Worm (Caenorhabditis elegans) whole organism, L4 larva: ENCODE results near the gene F37C12.18.

Source experiments
- D1046.2 ChIP-seq: fragments of 200-800 bp; sonication (Bioruptor generic); IDR thresholded peaks from 2 replicates; pipeline ENCODE4 v1.3.6; 2022; ENCODE audit warnings: missing genetic modification characterization, missing compliant biosample characterization
- F26F4.8 ChIP-seq: fragments of 200-800 bp; sonication (Bioruptor generic); conservative IDR thresholded peaks from 2 replicates; pipeline ENCODE4 v1.3.6; 2022; ENCODE audit warnings: missing genetic modification characterization, missing compliant biosample characterization
- F37D6.2 ChIP-seq: sonication (generic microtip); optimal IDR thresholded peaks from 2 replicates; lab custom pipeline; 2016; ENCODE audit warnings: mild to moderate bottlenecking, missing genetic modification characterization, missing compliant biosample characterization
- T20F7.1 ChIP-seq: fragments of 200-800 bp; sonication (Bioruptor generic); optimal IDR thresholded peaks from 2 replicates; lab custom pipeline; 2018; ENCODE audit warnings: mild to moderate bottlenecking, missing genetic modification characterization, missing compliant biosample characterization
- Y105C5A.15 ChIP-seq: fragments of 200-800 bp; sonication (Bioruptor generic); IDR thresholded peaks from 2 replicates; pipeline ENCODE4 v1.3.6; 2022; ENCODE audit warnings: missing genetic modification characterization, missing compliant biosample characterization
- aly-2 ChIP-seq: sonication (generic microtip); optimal IDR thresholded peaks from 2 replicates; lab custom pipeline; 2018; ENCODE audit warnings: missing biosample characterization, missing genetic modification characterization
- ama-1 ChIP-seq: fragments of 150-350 bp; optimal IDR thresholded peaks from 2 replicates; lab custom pipeline; 2014; ENCODE audit warnings: inconsistent platforms, mixed read lengths
- arid-1 ChIP-seq: fragments of 200-800 bp; sonication (Bioruptor generic); conservative IDR thresholded peaks from 2 replicates; pipeline ENCODE4 v1.3.6; 2022; ENCODE audit warnings: missing genetic modification reagents, missing genetic modification characterization, missing compliant biosample characterization
- attf-4 ChIP-seq: sonication (generic microtip); optimal IDR thresholded peaks from 3 replicates; lab custom pipeline; 2017; ENCODE audit warnings: missing biosample characterization, missing genetic modification characterization
- ceh-32 ChIP-seq: sonication (generic microtip); optimal IDR thresholded peaks from 2 replicates; lab custom pipeline; 2016; ENCODE audit warnings: mild to moderate bottlenecking, missing genetic modification characterization, missing compliant biosample characterization; ENCODE audit not compliant: poor library complexity
- ceh-62 ChIP-seq: sonication (generic microtip); optimal IDR thresholded peaks from 2 replicates; lab custom pipeline; 2017; ENCODE audit warnings: missing biosample characterization, missing genetic modification characterization
- ces-1 ChIP-seq: fragments of 150-350 bp; sonication (generic microtip); optimal IDR thresholded peaks from 4 replicates; lab custom pipeline; 2014; ENCODE audit warnings: missing biosample characterization, missing genetic modification reagents, missing genetic modification characterization
- cey-2 ChIP-seq: sonication (generic microtip); optimal IDR thresholded peaks from 3 replicates; lab custom pipeline; 2017; ENCODE audit warnings: missing genetic modification characterization, mild to moderate bottlenecking, missing compliant biosample characterization, antibody characterized with exemption, borderline replicate concordance; ENCODE audit not compliant: insufficient read depth
- daf-16 ChIP-seq, 3 experiments: sonication (generic microtip); optimal IDR thresholded peaks; 2 replicates each; lab custom pipeline; 2016 to 2017; ENCODE audit warnings: missing genetic modification characterization in 3 of 3, missing genetic modification reagents in 3 of 3, mild to moderate bottlenecking in 2 of 3, missing compliant biosample characterization in 2 of 3, missing biosample characterization in 1 of 3, moderate library complexity in 1 of 3
- dmd-6 ChIP-seq: fragments of 200-800 bp; sonication (Bioruptor generic); IDR thresholded peaks from 2 replicates; pipeline ENCODE4 v1.3.6; 2022; ENCODE audit warnings: missing genetic modification reagents, missing genetic modification characterization, missing compliant biosample characterization
- dmd-8 ChIP-seq: fragments of 200-800 bp; sonication (Bioruptor generic); IDR thresholded peaks from 2 replicates; pipeline ENCODE4 v1.3.6; 2022; ENCODE audit warnings: missing genetic modification characterization, missing compliant biosample characterization
- dpl-1 ChIP-seq: fragments of 150-350 bp; optimal IDR thresholded peaks from 2 replicates; lab custom pipeline; 2014; ENCODE audit warnings: missing biosample characterization, missing genetic modification reagents, missing genetic modification characterization
- duxl-1 ChIP-seq: sonication (generic microtip); optimal IDR thresholded peaks from 2 replicates; lab custom pipeline; 2016; ENCODE audit warnings: mild to moderate bottlenecking, missing genetic modification characterization, moderate library complexity, missing compliant biosample characterization; ENCODE audit not compliant: poor library complexity
- egl-43 ChIP-seq: fragments of 200-800 bp; sonication (Bioruptor generic); IDR thresholded peaks from 2 replicates; pipeline ENCODE4 v1.3.6; 2022; ENCODE audit warnings: missing genetic modification reagents, missing genetic modification characterization, missing compliant biosample characterization
- fkh-10 ChIP-seq: fragments of 150-350 bp; optimal IDR thresholded peaks from 2 replicates; lab custom pipeline; 2014; ENCODE audit warnings: missing biosample characterization, missing genetic modification reagents, missing genetic modification characterization
- fos-1 ChIP-seq: fragments of 150-350 bp; optimal IDR thresholded peaks from 2 replicates; lab custom pipeline; 2014; ENCODE audit warnings: missing biosample characterization, missing genetic modification characterization
- hlh-11 ChIP-seq: fragments of 200-800 bp; sonication (Bioruptor generic); optimal IDR thresholded peaks from 2 replicates; lab custom pipeline; 2018; ENCODE audit warnings: mild to moderate bottlenecking, missing genetic modification characterization, missing compliant biosample characterization
- hlh-30 ChIP-seq: sonication (generic microtip); optimal IDR thresholded peaks from 2 replicates; lab custom pipeline; 2017; ENCODE audit warnings: antibody characterized with exemption, mild to moderate bottlenecking, missing genetic modification characterization, missing compliant biosample characterization; ENCODE audit not compliant: insufficient read depth
- hmg-1.1 ChIP-seq: fragments of 200-800 bp; sonication (Bioruptor generic); IDR thresholded peaks from 2 replicates; pipeline ENCODE4 v1.3.6; 2022; ENCODE audit warnings: missing genetic modification reagents, missing genetic modification characterization, missing compliant biosample characterization
- lin-15B ChIP-seq: fragments of 150-350 bp; sonication (generic microtip); optimal IDR thresholded peaks from 3 replicates; lab custom pipeline; 2014; ENCODE audit warnings: missing biosample characterization, missing genetic modification characterization
- lin-29 ChIP-seq: fragments of 200-800 bp; sonication (Bioruptor generic); IDR thresholded peaks from 2 replicates; pipeline ENCODE4 v1.3.6; 2022; ENCODE audit warnings: missing genetic modification reagents, missing genetic modification characterization, missing compliant biosample characterization
- lin-38 ChIP-seq: fragments of 200-800 bp; sonication (Bioruptor generic); IDR thresholded peaks from 2 replicates; pipeline ENCODE4 v1.3.6; 2022; ENCODE audit warnings: missing genetic modification reagents, missing genetic modification characterization, missing compliant biosample characterization
- lin-39 ChIP-seq: fragments of 150-350 bp; optimal IDR thresholded peaks from 2 replicates; lab custom pipeline; 2014; ENCODE audit warnings: missing biosample characterization, missing genetic modification reagents, missing genetic modification characterization
- lir-3 ChIP-seq: sonication (generic microtip); optimal IDR thresholded peaks from 2 replicates; lab custom pipeline; 2016; ENCODE audit warnings: mild to moderate bottlenecking, missing genetic modification characterization, missing compliant biosample characterization
- lsy-2 ChIP-seq, 2 experiments: fragments of 150-350 bp in 1 of 2; sonication (generic microtip) in 1 of 2; optimal IDR thresholded peaks; 2 replicates each; lab custom pipeline; 2014 to 2017; ENCODE audit warnings: missing biosample characterization in 2 of 2, missing genetic modification characterization in 2 of 2
- madf-5 ChIP-seq, 2 experiments: fragments of 200-800 bp; sonication (Bioruptor generic); IDR thresholded peaks; 2 replicates each; pipeline ENCODE4 v1.3.6; 2022; ENCODE audit warnings: missing compliant biosample characterization in 2 of 2, missing genetic modification characterization in 2 of 2
- mep-1 ChIP-seq: fragments of 150-350 bp; sonication (generic microtip); optimal IDR thresholded peaks from 3 replicates; lab custom pipeline; 2014; ENCODE audit warnings: missing biosample characterization, missing genetic modification characterization
- mxl-2 ChIP-seq: fragments of 200-800 bp; sonication (Bioruptor generic); conservative IDR thresholded peaks from 2 replicates; pipeline ENCODE4 v1.3.6; 2022; ENCODE audit warnings: missing genetic modification reagents, missing genetic modification characterization, missing compliant biosample characterization
- nhr-10 ChIP-seq: fragments of 150-350 bp; optimal IDR thresholded peaks from 2 replicates; lab custom pipeline; 2014; ENCODE audit warnings: missing biosample characterization, missing genetic modification characterization
- nhr-102 ChIP-seq: sonication (generic microtip); optimal IDR thresholded peaks from 2 replicates; lab custom pipeline; 2016; ENCODE audit warnings: mild to moderate bottlenecking, missing genetic modification characterization, moderate library complexity, missing compliant biosample characterization
- nhr-111 ChIP-seq: fragments of 200-800 bp; sonication (Bioruptor generic); optimal IDR thresholded peaks from 2 replicates; lab custom pipeline; 2018; ENCODE audit warnings: mild to moderate bottlenecking, missing genetic modification characterization, missing compliant biosample characterization
- nhr-48 ChIP-seq: sonication (generic microtip); optimal IDR thresholded peaks from 2 replicates; lab custom pipeline; 2016; ENCODE audit warnings: mild to moderate bottlenecking, missing genetic modification characterization, missing compliant biosample characterization
- pha-4 ChIP-seq, 2 experiments: fragments of 150-350 bp in 1 of 2; fragments of 200-800 bp in 1 of 2; sonication (Bioruptor generic) in 1 of 2; IDR thresholded peaks in 1 of 2; optimal IDR thresholded peaks in 1 of 2; 2 replicates each; pipeline versions ENCODE4 v1.3.6 to Lab custom; 2014 to 2022; ENCODE audit warnings: missing genetic modification characterization in 2 of 2, missing genetic modification reagents in 2 of 2, missing biosample characterization in 1 of 2, missing compliant biosample characterization in 1 of 2
- php-3 ChIP-seq: fragments of 200-800 bp; sonication (Bioruptor generic); IDR thresholded peaks from 2 replicates; pipeline ENCODE4 v1.3.6; 2022; ENCODE audit warnings: missing genetic modification reagents, missing genetic modification characterization, missing compliant biosample characterization
- pqm-1 ChIP-seq: sonication (generic microtip); optimal IDR thresholded peaks from 2 replicates; lab custom pipeline; 2017; ENCODE audit warnings: missing biosample characterization, missing genetic modification characterization
- saeg-2 ChIP-seq: fragments of 200-800 bp; sonication (Bioruptor generic); IDR thresholded peaks from 2 replicates; pipeline ENCODE4 v1.3.6; 2022; ENCODE audit warnings: missing genetic modification reagents, missing genetic modification characterization, missing compliant biosample characterization
- set-16 ChIP-seq: fragments of 200-800 bp; sonication (Bioruptor generic); IDR thresholded peaks from 2 replicates; pipeline ENCODE4 v1.3.6; 2022; ENCODE audit warnings: missing genetic modification reagents, missing genetic modification characterization, missing compliant biosample characterization
- snpc-4 ChIP-seq: fragments of 150-350 bp; optimal IDR thresholded peaks from 2 replicates; lab custom pipeline; 2014; ENCODE audit warnings: missing biosample characterization, missing genetic modification characterization
- spr-3 ChIP-seq: fragments of 200-800 bp; sonication (Bioruptor generic); optimal IDR thresholded peaks from 2 replicates; lab custom pipeline; 2018; ENCODE audit warnings: mild to moderate bottlenecking, missing genetic modification characterization, missing compliant biosample characterization
- unc-62 ChIP-seq, 3 experiments: fragments of 150-350 bp in 1 of 3; sonication (generic microtip); optimal IDR thresholded peaks in 2 of 3; peaks in 1 of 3; 1 replicate in 1 of 3; 2 replicates in 2 of 3; lab custom pipeline; 2014 to 2017; ENCODE audit warnings: missing biosample characterization in 3 of 3, missing genetic modification characterization in 3 of 3, missing genetic modification reagents in 3 of 3, missing genotype in 1 of 3
- vab-7 ChIP-seq: fragments of 200-800 bp; sonication (Bioruptor generic); IDR thresholded peaks from 2 replicates; pipeline ENCODE4 v1.3.6; 2022; ENCODE audit warnings: missing genetic modification reagents, missing genetic modification characterization, missing compliant biosample characterization
- zag-1 ChIP-seq: fragments of 150-350 bp; optimal IDR thresholded peaks from 2 replicates; lab custom pipeline; 2014; ENCODE audit warnings: missing biosample characterization, missing genetic modification characterization
- ztf-7 ChIP-seq: fragments of 150-350 bp; optimal IDR thresholded peaks from 2 replicates; lab custom pipeline; 2014; ENCODE audit warnings: missing biosample characterization, missing genetic modification characterization

F37C12.18 gene

ce11 chrIII:7223029-7223428 is 27.8 kb upstream of the F37C12.18 start, which contains the start of gene der-2:
Gene der-2, minus strand, starts transcription at chrIII:7223129.
- TF ChIP-seq arid-1 (GFP tag; lab: Robert Waterston, UW): no peak
- no peak for TF ChIP-seq lir-3 (tag; lab: Kevin White, UChicago)
- no peak for TF ChIP-seq lin-38 (GFP tag; lab: Robert Waterston, UW)
- no peak for TF ChIP-seq zag-1 (tag; lab: Kevin White, UChicago)
- TF ChIP-seq vab-7 (GFP tag; lab: Robert Waterston, UW): no peak
- TF ChIP-seq ceh-62 (tag; lab: Kevin White, UChicago): no peak
- no peak for TF ChIP-seq T20F7.1 (GFP tag; lab: Kevin White, UChicago)
- no peak for TF ChIP-seq attf-4 (tag; lab: Kevin White, UChicago)
- no peak for TF ChIP-seq snpc-4 (tag; lab: Kevin White, UChicago)
- TF ChIP-seq Y105C5A.15 (GFP tag; lab: Robert Waterston, UW): no peak
- no peak for TF ChIP-seq nhr-111 (GFP tag; lab: Kevin White, UChicago)

ce11 chrIII:7221103-7221502 is 25.9 kb upstream of the F37C12.18 start:
- TF ChIP-seq duxl-1 (tag; lab: Kevin White, UChicago) (peak; percentile 16), lin-39 (no peak), ces-1 (GFP tag; lab: Kevin White, UChicago) (no peak), lsy-2 (tag; optimal IDR thresholded peaks at IDR 0.05; lab: Kevin White, UChicago) (peak in 1 of 2 experiments; percentile 52), daf-16 (GFP tag; optimal IDR thresholded peaks at IDR 0.05; lab: Kevin White, UChicago) (no peak), daf-16 (tag; optimal IDR thresholded peaks at IDR 0.05; lab: Kevin White, UChicago) (peak; percentile 1), hlh-30 (tag; lab: Kevin White, UChicago) (no peak), lin-29 (GFP tag; lab: Robert Waterston, UW) (no peak), D1046.2 (GFP tag; lab: Robert Waterston, UW) (no peak), cey-2 (tag; lab: Kevin White, UChicago) (no peak), dmd-6 (GFP tag; lab: Robert Waterston, UW) (no peak), nhr-102 (tag; lab: Kevin White, UChicago) (peak; percentile 23), egl-43 (GFP tag; lab: Robert Waterston, UW) (no peak), dpl-1 (GFP tag; lab: Kevin White, UChicago) (no peak), vab-7 (GFP tag; lab: Robert Waterston, UW) (no peak), set-16 (no peak), nhr-48 (tag; lab: Kevin White, UChicago) (no peak), F37D6.2 (tag; lab: Kevin White, UChicago) (no peak), ama-1 (lab: Kevin White, UChicago) (no peak), hmg-1.1 (GFP tag; lab: Robert Waterston, UW) (no peak), madf-5 (GFP tag; IDR thresholded peaks at IDR 0.05; lab: Robert Waterston, UW) (no peak), dmd-8 (GFP tag; lab: Robert Waterston, UW) (no peak), ztf-7 (tag; lab: Kevin White, UChicago) (no peak), F26F4.8 (GFP tag; lab: Robert Waterston, UW) (no peak), php-3 (no peak), hlh-11 (no peak), lin-15B (tag; lab: Kevin White, UChicago) (no peak), pqm-1 (tag; lab: Kevin White, UChicago) (no peak), aly-2 (tag; lab: Kevin White, UChicago) (no peak), mxl-2 (no peak), nhr-10 (tag; lab: Kevin White, UChicago) (no peak), mep-1 (tag; lab: Kevin White, UChicago) (no peak), saeg-2 (GFP tag; lab: Robert Waterston, UW) (no peak), fkh-10 (no peak), pha-4 (GFP tag; IDR thresholded peaks at IDR 0.05; lab: Robert Waterston, UW) (no peak), pha-4 (tag; optimal IDR thresholded peaks at IDR 0.05; lab: Kevin White, UChicago) (no peak), fos-1 (tag; lab: Kevin White, UChicago) (no peak), ceh-32 (tag; lab: Kevin White, UChicago) (no peak), unc-62 (GFP tag; optimal IDR thresholded peaks at IDR 0.05 in 1 of 2; lab: Kevin White, UChicago) (no peak), unc-62 (tag; optimal IDR thresholded peaks at IDR 0.05; lab: Kevin White, UChicago) (no peak), spr-3 (GFP tag; lab: Kevin White, UChicago) (no peak)
